Fruit fly (Drosophila melanogaster): ENCODE data around the gene odd.

DNA sequence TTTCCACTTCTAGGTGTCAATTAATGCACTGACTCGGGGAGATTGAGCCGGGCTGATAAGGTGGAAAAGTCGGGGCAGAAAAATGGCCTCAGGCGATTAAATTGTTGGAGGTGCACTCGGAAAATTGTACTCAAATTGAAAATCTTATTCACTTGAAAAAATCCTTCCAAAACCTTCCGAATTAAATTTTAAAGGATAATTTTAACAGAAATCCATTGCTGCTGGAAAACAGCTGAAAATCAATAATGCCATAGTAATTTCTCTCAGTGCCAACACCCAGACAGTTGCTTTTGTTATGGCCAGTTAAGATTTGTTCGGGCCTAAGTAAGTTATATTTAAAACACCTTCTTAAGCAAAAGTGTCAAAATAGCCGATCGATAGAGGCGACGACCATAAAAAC lies 5.7 kb downstream of the odd start:
- TF ChIP-seq CrebA (GFP tag; optimal IDR thresholded peaks at IDR 0.05; ENCODE audit: borderline replicate concordance) (no peak), dl (GFP tag; optimal IDR thresholded peaks at IDR 0.05; ENCODE audit: insufficient read depth in 1 of 2, partially characterized antibody in 2 of 2) (no peak), Hnf4 (GFP tag; optimal IDR thresholded peaks at IDR 0.05) (no peak), psq (GFP tag; optimal IDR thresholded peaks at IDR 0.05) (no peak), Hr78 (GFP tag; optimal IDR thresholded peaks at IDR 0.05) (no peak), sage (GFP tag; optimal IDR thresholded peaks at IDR 0.05) (no peak), foxo (GFP tag; optimal IDR thresholded peaks at IDR 0.05) (no peak), Jra (GFP tag; optimal IDR thresholded peaks at IDR 0.05) (no peak)
